Fruit fly (Drosophila melanogaster): Measurements from ENCODE around the gene Adi1.

Adi1 gene

dm6 chr3L:10683899-10684340, 20.7 kb downstream of the Adi1 start (continued):
- TF ChIP-seq mld (GFP tag; IDR thresholded peaks at IDR 0.05; ENCODE audit: partially characterized antibody) (no peak), CG5180 (GFP tag; optimal IDR thresholded peaks at IDR 0.05) (peak; percentile 66), luna (GFP tag; optimal IDR thresholded peaks at IDR 0.05) (no peak), CG17912 (GFP tag; optimal IDR thresholded peaks at IDR 0.05) (no peak), ind (GFP tag; optimal IDR thresholded peaks at IDR 0.05) (peak; percentile 80), CG2116 (GFP tag; optimal IDR thresholded peaks at IDR 0.05) (peak; percentile 31), grau (tag; optimal IDR thresholded peaks at IDR 0.05) (peak; percentile 91), Mad (GFP tag; optimal IDR thresholded peaks at IDR 0.05) (no peak), dm (GFP tag; optimal IDR thresholded peaks at IDR 0.05) (no peak), Oaz (GFP tag; IDR thresholded peaks at IDR 0.05) (peak; percentile 69), crol (GFP tag; IDR thresholded peaks at IDR 0.05) (no peak), chm (GFP tag; IDR thresholded peaks at IDR 0.05) (peak; percentile 35; the same call in 1 of the 2 replicates), CG1647 (GFP tag; optimal IDR thresholded peaks at IDR 0.05) (peak; percentile 64), H2.0 (GFP tag; IDR thresholded peaks at IDR 0.05) (peak; percentile 21; the same call in 1 of the 2 replicates), Jarid2 (GFP tag; optimal IDR thresholded peaks at IDR 0.05) (peak; percentile 48), Dbx (GFP tag; IDR thresholded peaks at IDR 0.05) (0 out of 3 replicates have a peak, but pooled peaks have one; percentile 20), sd (tag; optimal IDR thresholded peaks at IDR 0.05) (no peak), CG16779 (GFP tag; IDR thresholded peaks at IDR 0.05) (0 out of 2 replicates have a peak, but pooled peaks have one; percentile 28), CG17829 (tag; optimal IDR thresholded peaks at IDR 0.05) (peak; percentile 25), Awh (GFP tag; IDR thresholded peaks at IDR 0.05) (peak; percentile 61; the same call in 1 of the 2 replicates), CG3281 (GFP tag; optimal IDR thresholded peaks at IDR 0.05) (peak; percentile 64), CG8359 (GFP tag; optimal IDR thresholded peaks at IDR 0.05; ENCODE audit: borderline replicate concordance) (peak; percentile 34), Aef1 (GFP tag; IDR thresholded peaks at IDR 0.05) (no peak; the same call in 2 of the 3 replicates), oc (tag; optimal IDR thresholded peaks at IDR 0.05) (no peak), CG8478 (optimal IDR thresholded peaks at IDR 0.05) (no peak), prd (optimal IDR thresholded peaks at IDR 0.05) (no peak), prd (GFP tag; IDR thresholded peaks at IDR 0.05) (peak; percentile 82), bowl (GFP tag; IDR thresholded peaks at IDR 0.05) (0 out of 2 replicates have a peak, but pooled peaks have one; percentile 35), CG3163 (GFP tag; optimal IDR thresholded peaks at IDR 0.05) (peak; percentile 37), bsh (GFP tag; optimal IDR thresholded peaks at IDR 0.05) (peak; percentile 12 to 16), CG12155 (GFP tag; optimal IDR thresholded peaks at IDR 0.05) (no peak), CG15073 (GFP tag; optimal IDR thresholded peaks at IDR 0.05) (no peak), Bteb2 (GFP tag; optimal IDR thresholded peaks at IDR 0.05) (no peak), ham (GFP tag; IDR thresholded peaks at IDR 0.05) (no peak), CG12942 (GFP tag; optimal IDR thresholded peaks at IDR 0.05) (peak; percentile 41), ara (GFP tag; IDR thresholded peaks at IDR 0.05) (peak; percentile 66; the same call in 1 of the 2 replicates), CG7745 (tag; optimal IDR thresholded peaks at IDR 0.05) (no peak), CG15269 (tag; optimal IDR thresholded peaks at IDR 0.05) (peak; percentile 71), CG3407 (GFP tag; optimal IDR thresholded peaks at IDR 0.05) (peak; percentile 22), CG2712 (tag; optimal IDR thresholded peaks at IDR 0.05) (peak; percentile 63), CG11723 (GFP tag; optimal IDR thresholded peaks at IDR 0.05) (peak; percentile 21), unc-4 (GFP tag; IDR thresholded peaks at IDR 0.05; ENCODE audit: partially characterized antibody) (no peak), shn (GFP tag; optimal IDR thresholded peaks at IDR 0.05) (peak; percentile 51), CG10462 (GFP tag; optimal IDR thresholded peaks at IDR 0.05) (peak; percentile 44), zf30C (GFP tag; optimal IDR thresholded peaks at IDR 0.05) (no peak), CG13287 (GFP tag; IDR thresholded peaks at IDR 0.05; ENCODE audit: partially characterized antibody) (no peak), YL-1 (GFP tag; optimal IDR thresholded peaks at IDR 0.05) (no peak), CG13775 (GFP tag; optimal IDR thresholded peaks at IDR 0.05) (peak; percentile 49), pita (GFP tag; optimal IDR thresholded peaks at IDR 0.05) (no peak), Dip3 (GFP tag; optimal IDR thresholded peaks at IDR 0.05) (peak; percentile 36), wor (GFP tag; IDR thresholded peaks at IDR 0.05) (peak; percentile 61)
